Worm (Caenorhabditis elegans): Measurements from ENCODE around the gene C50B8.5.

DNA sequence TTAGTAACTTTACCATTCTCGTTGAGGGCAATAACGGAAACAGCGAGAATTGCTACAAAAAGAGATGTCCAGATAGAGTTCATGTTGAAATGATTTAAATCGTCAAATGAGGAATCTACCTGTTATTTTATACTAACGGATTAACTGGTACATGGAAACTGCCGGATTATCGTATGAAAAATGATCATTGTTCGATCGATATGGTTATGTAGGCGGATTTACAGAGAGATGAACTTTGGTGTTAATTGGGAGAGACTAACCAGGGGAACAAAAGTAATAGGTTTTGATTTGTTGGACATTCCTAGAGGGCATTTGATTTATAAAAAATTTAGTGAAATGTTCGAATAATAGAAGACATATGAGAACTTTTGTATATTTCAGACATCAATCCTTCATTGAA is 31.0 kb downstream of the C50B8.5 start, which contains the start of gene spig-9:
- TF ChIP-seq ztf-29 (GFP tag; IDR thresholded peaks at IDR 0.05): no peak
- TF ChIP-seq ref-1 (GFP tag; conservative IDR thresholded peaks at IDR 0.05): no peak
- TF ChIP-seq flt-1 (GFP tag; IDR thresholded peaks at IDR 0.05): no peak
- no peak for TF ChIP-seq klf-2 (GFP tag; conservative IDR thresholded peaks at IDR 0.05)
